Fruit fly (Drosophila melanogaster) whole organism, prepupa: ENCODE measurements around the gene CG14989.

Source experiments
- Blimp-1 ChIP-seq: fragments of 200-800 bp; sonication (Bioruptor generic); optimal IDR thresholded peaks from 3 replicates; lab custom pipeline; 2017; ENCODE audit warnings: missing biosample characterization, missing genetic modification characterization, mild to moderate bottlenecking, moderate library complexity, missing genetic modification reagents
- CG10631 ChIP-seq: fragments of 200-800 bp; sonication (Bioruptor generic); optimal IDR thresholded peaks from 2 replicates; lab custom pipeline; 2016; ENCODE audit warnings: missing biosample characterization, missing genetic modification characterization
- CG8319 ChIP-seq: fragments of 200-800 bp; sonication (Bioruptor generic); optimal IDR thresholded peaks from 3 replicates; lab custom pipeline; 2016; ENCODE audit warnings: missing biosample characterization, missing genetic modification characterization
- CG9139 ChIP-seq: fragments of 200-800 bp; sonication (Bioruptor generic); optimal IDR thresholded peaks from 3 replicates; lab custom pipeline; 2017; ENCODE audit warnings: missing biosample characterization, mild to moderate bottlenecking, missing genetic modification characterization
- Eip75B ChIP-seq: fragments of 200-800 bp; sonication (Bioruptor generic); optimal IDR thresholded peaks from 3 replicates; lab custom pipeline; 2016; ENCODE audit warnings: missing biosample characterization, missing genetic modification characterization
- Gug ChIP-seq: fragments of 200-800 bp; sonication (Bioruptor generic); IDR thresholded peaks from 2 replicates; pipeline ENCODE4 v1.3.6; 2022; ENCODE audit warnings: missing biosample characterization, missing genetic modification characterization
- Hr38 ChIP-seq: sonication (Bioruptor generic); optimal IDR thresholded peaks from 2 replicates; lab custom pipeline; 2016; ENCODE audit warnings: missing biosample characterization, missing genetic modification characterization
- Smox ChIP-seq: fragments of 200-800 bp; sonication (Bioruptor generic); optimal IDR thresholded peaks from 3 replicates; lab custom pipeline; 2016; ENCODE audit warnings: missing biosample characterization, missing genetic modification characterization
- acj6 ChIP-seq: fragments of 200-800 bp; sonication (Bioruptor generic); optimal IDR thresholded peaks from 3 replicates; lab custom pipeline; 2016; ENCODE audit warnings: missing biosample characterization, missing genetic modification characterization
- spab ChIP-seq: fragments of 200-800 bp; sonication (Bioruptor generic); optimal IDR thresholded peaks from 2 replicates; lab custom pipeline; 2017; ENCODE audit warnings: missing biosample characterization, mild to moderate bottlenecking, missing genetic modification characterization, missing genetic modification reagents

DNA sequence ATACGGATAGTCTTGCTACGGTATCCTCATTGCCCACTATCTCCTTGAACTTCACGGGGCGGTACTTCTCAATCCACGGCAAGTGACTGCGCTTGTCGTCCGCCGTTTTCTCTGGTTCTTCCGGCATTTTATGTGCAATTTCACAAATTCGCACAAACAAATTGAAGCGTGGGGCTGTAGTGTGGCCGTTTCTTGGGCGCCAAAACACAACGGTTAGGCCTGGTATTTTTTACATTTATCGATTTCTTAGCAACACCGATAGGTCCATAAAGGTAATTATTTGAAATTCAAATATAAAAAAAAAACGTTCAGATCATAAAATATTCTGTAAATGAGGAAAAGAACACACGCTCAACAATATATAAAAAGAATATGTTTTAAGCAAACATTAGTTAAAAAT, 48.5 kb downstream of the CG14989 start, which contains the start of gene RfC4:
- TF ChIP-seq CG8319 (GFP tag; lab: Kevin White, UChicago) (no peak), CG9139 (GFP tag; lab: Kevin White, UChicago) (no peak), Blimp-1 (no peak), CG10631 (GFP tag; lab: Kevin White, UChicago) (no peak), spab (GFP tag; lab: Kevin White, UChicago) (no peak), Hr38 (GFP tag; lab: Kevin White, UChicago) (no peak), Smox (GFP tag; lab: Kevin White, UChicago) (no peak), Gug (GFP tag; lab: Robert Waterston, UW) (no peak), acj6 (GFP tag; lab: Kevin White, UChicago) (no peak), Eip75B (GFP tag; lab: Kevin White, UChicago) (no peak)
